Fruit fly (Drosophila melanogaster) whole organism, prepupa: Measurements from ENCODE around the gene hyd.

Source experiments
- CG10669 ChIP-seq: fragments of 200-800 bp; sonication (Bioruptor generic); optimal IDR thresholded peaks from 3 replicates; lab custom pipeline; 2018; ENCODE audit warnings: missing biosample characterization, mild to moderate bottlenecking, missing genetic modification characterization, moderate library complexity
- CG11902 ChIP-seq: fragments of 200-800 bp; sonication (Bioruptor generic); optimal IDR thresholded peaks from 3 replicates; lab custom pipeline; 2016; ENCODE audit warnings: missing biosample characterization, missing genetic modification characterization
- CG1621 ChIP-seq: fragments of 200-800 bp; sonication (Bioruptor generic); optimal IDR thresholded peaks from 3 replicates; lab custom pipeline; 2018; ENCODE audit warnings: missing biosample characterization, mild to moderate bottlenecking, missing genetic modification characterization
- CG16779 ChIP-seq: fragments of 200-800 bp; sonication (Bioruptor generic); optimal IDR thresholded peaks from 3 replicates; lab custom pipeline; 2017; ENCODE audit warnings: missing biosample characterization, mild to moderate bottlenecking, missing genetic modification characterization
- CG3032 ChIP-seq: fragments of 200-800 bp; optimal IDR thresholded peaks from 2 replicates; lab custom pipeline; 2019; ENCODE audit warnings: missing biosample characterization, mild to moderate bottlenecking, missing genetic modification characterization, moderate library complexity
- CG31627 ChIP-seq: fragments of 200-800 bp; sonication (Bioruptor generic); optimal IDR thresholded peaks from 3 replicates; lab custom pipeline; 2016; ENCODE audit warnings: missing biosample characterization, missing genetic modification characterization
- CG34406 ChIP-seq: fragments of 200-800 bp; sonication (Bioruptor generic); optimal IDR thresholded peaks from 3 replicates; lab custom pipeline; 2016; ENCODE audit warnings: missing biosample characterization, missing genetic modification characterization
- CG3919 ChIP-seq: fragments of 200-800 bp; sonication (Bioruptor generic); optimal IDR thresholded peaks from 3 replicates; lab custom pipeline; 2016; ENCODE audit warnings: missing biosample characterization, missing genetic modification characterization
- CG4318 ChIP-seq: fragments of 200-800 bp; sonication (Bioruptor generic); optimal IDR thresholded peaks from 3 replicates; lab custom pipeline; 2017; ENCODE audit warnings: missing biosample characterization, mild to moderate bottlenecking, missing genetic modification characterization
- CG6792 ChIP-seq: fragments of 200-800 bp; sonication (Bioruptor generic); optimal IDR thresholded peaks from 3 replicates; lab custom pipeline; 2016; ENCODE audit warnings: missing biosample characterization, missing genetic modification characterization
- CG7368 ChIP-seq: fragments of 200-800 bp; sonication (Bioruptor generic); optimal IDR thresholded peaks from 3 replicates; lab custom pipeline; 2016; ENCODE audit warnings: missing biosample characterization, missing genetic modification characterization
- CG8319 ChIP-seq: fragments of 200-800 bp; sonication (Bioruptor generic); optimal IDR thresholded peaks from 3 replicates; lab custom pipeline; 2016; ENCODE audit warnings: missing biosample characterization, missing genetic modification characterization
- CG8632 ChIP-seq: fragments of 200-800 bp; sonication (Bioruptor generic); optimal IDR thresholded peaks from 3 replicates; lab custom pipeline; 2016; ENCODE audit warnings: missing biosample characterization, missing genetic modification characterization
- CG9139 ChIP-seq: fragments of 200-800 bp; sonication (Bioruptor generic); optimal IDR thresholded peaks from 3 replicates; lab custom pipeline; 2017; ENCODE audit warnings: missing biosample characterization, mild to moderate bottlenecking, missing genetic modification characterization
- Eip75B ChIP-seq: fragments of 200-800 bp; sonication (Bioruptor generic); optimal IDR thresholded peaks from 3 replicates; lab custom pipeline; 2016; ENCODE audit warnings: missing biosample characterization, missing genetic modification characterization
- Eip78C ChIP-seq: fragments of 200-800 bp; sonication (Bioruptor generic); peaks from one replicate; lab custom pipeline; 2016; ENCODE audit warnings: missing biosample characterization, missing genetic modification characterization
- Eip93F ChIP-seq: fragments of 200-800 bp; sonication (Bioruptor generic); optimal IDR thresholded peaks from 2 replicates; lab custom pipeline; 2016; ENCODE audit warnings: missing biosample characterization, mild to moderate bottlenecking, missing genetic modification characterization
- Ets21C ChIP-seq: fragments of 200-800 bp; sonication (Bioruptor generic); optimal IDR thresholded peaks from 3 replicates; lab custom pipeline; 2016; ENCODE audit warnings: missing biosample characterization, missing genetic modification characterization
- Ets96B ChIP-seq: fragments of 200-800 bp; optimal IDR thresholded peaks from 2 replicates; lab custom pipeline; 2019; ENCODE audit warnings: missing biosample characterization, mild to moderate bottlenecking, missing genetic modification characterization, moderate library complexity
- Gug ChIP-seq: fragments of 200-800 bp; sonication (Bioruptor generic); IDR thresholded peaks from 2 replicates; pipeline ENCODE4 v1.3.6; 2022; ENCODE audit warnings: missing biosample characterization, missing genetic modification characterization
- Hr38 ChIP-seq: sonication (Bioruptor generic); optimal IDR thresholded peaks from 2 replicates; lab custom pipeline; 2016; ENCODE audit warnings: missing biosample characterization, missing genetic modification characterization
- Hr39 ChIP-seq: fragments of 200-800 bp; sonication (Bioruptor generic); optimal IDR thresholded peaks from 2 replicates; lab custom pipeline; 2016; ENCODE audit warnings: missing biosample characterization, missing genetic modification characterization
- Lpt ChIP-seq: fragments of 200-800 bp; sonication (Bioruptor generic); optimal IDR thresholded peaks from 3 replicates; lab custom pipeline; 2016; ENCODE audit warnings: missing biosample characterization, missing genetic modification characterization
- OdsH ChIP-seq: fragments of 200-800 bp; sonication (Bioruptor generic); optimal IDR thresholded peaks from 3 replicates; lab custom pipeline; 2016; ENCODE audit warnings: missing biosample characterization, missing genetic modification characterization
- Smox ChIP-seq: fragments of 200-800 bp; sonication (Bioruptor generic); optimal IDR thresholded peaks from 3 replicates; lab custom pipeline; 2016; ENCODE audit warnings: missing biosample characterization, missing genetic modification characterization
- Sox102F ChIP-seq: fragments of 200-800 bp; sonication (Bioruptor generic); optimal IDR thresholded peaks from 2 replicates; lab custom pipeline; 2016; ENCODE audit warnings: missing biosample characterization, mild to moderate bottlenecking, missing genetic modification characterization
- Sox15 ChIP-seq: fragments of 200-800 bp; sonication (Bioruptor generic); optimal IDR thresholded peaks from 3 replicates; lab custom pipeline; 2016; ENCODE audit warnings: missing biosample characterization, missing genetic modification characterization
- achi ChIP-seq: fragments of 200-800 bp; sonication (Bioruptor generic); optimal IDR thresholded peaks from 3 replicates; lab custom pipeline; 2016; ENCODE audit warnings: missing biosample characterization, missing genetic modification characterization
- acj6 ChIP-seq: fragments of 200-800 bp; sonication (Bioruptor generic); optimal IDR thresholded peaks from 3 replicates; lab custom pipeline; 2016; ENCODE audit warnings: missing biosample characterization, missing genetic modification characterization
- cyc ChIP-seq: fragments of 200-800 bp; sonication (Bioruptor generic); optimal IDR thresholded peaks from 3 replicates; lab custom pipeline; 2016; ENCODE audit warnings: missing biosample characterization, missing genetic modification characterization
- dac ChIP-seq: fragments of 200-800 bp; sonication (Bioruptor generic); optimal IDR thresholded peaks from 2 replicates; lab custom pipeline; 2017; ENCODE audit warnings: missing biosample characterization, mild to moderate bottlenecking, missing genetic modification characterization
- eg ChIP-seq: fragments of 200-800 bp; sonication (Bioruptor generic); IDR thresholded peaks from 3 replicates; pipeline ENCODE4 v1.3.6; 2022; ENCODE audit warnings: missing biosample characterization, missing genetic modification characterization
- esn ChIP-seq: fragments of 200-800 bp; sonication (Bioruptor generic); optimal IDR thresholded peaks from 2 replicates; lab custom pipeline; 2016; ENCODE audit warnings: missing biosample characterization, mild to moderate bottlenecking, missing genetic modification characterization, moderate library complexity
- lz ChIP-seq: fragments of 200-800 bp; sonication (Bioruptor generic); optimal IDR thresholded peaks from 3 replicates; lab custom pipeline; 2016; ENCODE audit warnings: missing biosample characterization, missing genetic modification characterization
- pdm3 ChIP-seq: fragments of 200-800 bp; sonication (Bioruptor generic); optimal IDR thresholded peaks from 3 replicates; lab custom pipeline; 2016; ENCODE audit warnings: missing biosample characterization, missing genetic modification characterization
- spab ChIP-seq: fragments of 200-800 bp; sonication (Bioruptor generic); optimal IDR thresholded peaks from 2 replicates; lab custom pipeline; 2017; ENCODE audit warnings: missing biosample characterization, mild to moderate bottlenecking, missing genetic modification characterization, missing genetic modification reagents
- svp ChIP-seq: fragments of 200-800 bp; sonication (Bioruptor generic); peaks from one replicate; lab custom pipeline; 2016; ENCODE audit warnings: missing biosample characterization, missing genetic modification characterization
- vri ChIP-seq: fragments of 200-800 bp; sonication (Bioruptor generic); optimal IDR thresholded peaks from 3 replicates; lab custom pipeline; 2016; ENCODE audit warnings: missing biosample characterization, mild to moderate bottlenecking, missing genetic modification characterization

Gene hyd

dm6 chr3R:9747272-9747874 is 22.0 kb upstream of the hyd start, which contains the start of gene CG12948 (continued):
- TF ChIP-seq Hr39 (GFP tag; lab: Kevin White, UChicago) (no peak), Sox15 (GFP tag; lab: Kevin White, UChicago) (no peak), Eip93F (peak; percentile 39), Smox (GFP tag; lab: Kevin White, UChicago) (no peak), Sox102F (GFP tag; lab: Kevin White, UChicago) (no peak), CG11902 (GFP tag; lab: Kevin White, UChicago) (no peak), cyc (GFP tag; lab: Kevin White, UChicago) (no peak), CG9139 (GFP tag; lab: Kevin White, UChicago) (no peak), esn (GFP tag; lab: Kevin White, UChicago) (peak; percentile 80), CG8319 (GFP tag; lab: Kevin White, UChicago) (no peak), svp (GFP tag; lab: Kevin White, UChicago) (no peak), Eip75B (no peak), pdm3 (GFP tag; lab: Kevin White, UChicago) (no peak), Gug (GFP tag; lab: Robert Waterston, UW) (0 out of 2 replicates have a peak, but pooled peaks have one; percentile 14), CG1621 (tag; lab: Kevin White, UChicago) (peak; percentile 50), eg (GFP tag; lab: Robert Waterston, UW) (peak; percentile 47; the same call in 2 of the 3 replicates), lz (GFP tag; lab: Kevin White, UChicago) (peak; percentile 67), CG16779 (tag; lab: Kevin White, UChicago) (no peak)

dm6 chr3R:9746267-9746666 is 20.9 kb upstream of the hyd start, which contains the start of gene CG34409:
Gene CG34409, minus strand, starts transcription at chr3R:9746367.
- TF ChIP-seq Eip78C (GFP tag; lab: Kevin White, UChicago) (peak; percentile 19), Sox102F (GFP tag; lab: Kevin White, UChicago) (no peak), spab (no peak), Ets21C (GFP tag; lab: Kevin White, UChicago) (no peak), Sox15 (GFP tag; lab: Kevin White, UChicago) (no peak)

dm6 chr3R:9745442-9745841 is 20.0 kb upstream of the hyd start:
- TF ChIP-seq Ets96B: no peak

dm6 chr3R:9743995-9744394 is 18.6 kb upstream of the hyd start:
- TF ChIP-seq achi (GFP tag; lab: Kevin White, UChicago) (no peak), CG8319 (GFP tag; lab: Kevin White, UChicago) (no peak), CG10669 (GFP tag; lab: Kevin White, UChicago) (no peak), CG7368 (GFP tag; lab: Kevin White, UChicago) (no peak), Lpt (no peak), CG34406 (GFP tag; lab: Kevin White, UChicago) (no peak), Eip75B (no peak), Sox102F (GFP tag; lab: Kevin White, UChicago) (no peak), Ets96B (no peak), Hr38 (no peak), CG9139 (GFP tag; lab: Kevin White, UChicago) (no peak), dac (GFP tag; lab: Kevin White, UChicago) (no peak), CG3919 (GFP tag; lab: Kevin White, UChicago) (no peak), Smox (GFP tag; lab: Kevin White, UChicago) (no peak), cyc (GFP tag; lab: Kevin White, UChicago) (no peak), CG8632 (GFP tag; lab: Kevin White, UChicago) (no peak), spab (no peak), OdsH (no peak), vri (GFP tag; lab: Kevin White, UChicago) (no peak)

dm6 chr3R:9743217-9743616 is 17.8 kb upstream of the hyd start, which contains the start of gene CG31415:
Gene CG31415, plus strand, starts transcription at chr3R:9743517.
- TF ChIP-seq CG4318 (GFP tag; lab: Kevin White, UChicago) (no peak), esn (GFP tag; lab: Kevin White, UChicago) (no peak), CG3919 (GFP tag; lab: Kevin White, UChicago) (no peak), dac (GFP tag; lab: Kevin White, UChicago) (no peak), CG3032 (tag; lab: Kevin White, UChicago) (no peak), spab (no peak), acj6 (GFP tag; lab: Kevin White, UChicago) (no peak), CG6792 (no peak), CG31627 (GFP tag; lab: Kevin White, UChicago) (no peak), Sox15 (GFP tag; lab: Kevin White, UChicago) (no peak)
